Worm (Caenorhabditis elegans) whole organism, young adult: ENCODE data around the gene F36H5.13.

Source experiments
- F23B12.7 ChIP-seq: sonication (generic microtip); optimal IDR thresholded peaks from 2 replicates; lab custom pipeline; 2017; ENCODE audit warnings: missing genetic modification characterization, mild to moderate bottlenecking, missing compliant biosample characterization, antibody characterized with exemption, moderate library complexity; ENCODE audit not compliant: insufficient read depth
- Y95B8A.8 ChIP-seq: fragments of 200-800 bp; sonication (Bioruptor generic); IDR thresholded peaks from 2 replicates; pipeline ENCODE4 v1.3.6; 2022; ENCODE audit warnings: missing genetic modification reagents, missing genetic modification characterization, missing compliant biosample characterization
- cebp-2 ChIP-seq: fragments of 200-800 bp; sonication (Bioruptor generic); IDR thresholded peaks from 2 replicates; pipeline ENCODE4 v1.3.6; 2022; ENCODE audit warnings: missing genetic modification characterization, missing compliant biosample characterization
- lsy-27 ChIP-seq: sonication (generic microtip); optimal IDR thresholded peaks from 2 replicates; lab custom pipeline; 2017; ENCODE audit warnings: missing genetic modification characterization, mild to moderate bottlenecking, missing compliant biosample characterization, antibody characterized with exemption, missing genotype, borderline replicate concordance; ENCODE audit not compliant: insufficient read depth
- repo-1 ChIP-seq: sonication (generic microtip); optimal IDR thresholded peaks from 2 replicates; lab custom pipeline; 2017; ENCODE audit warnings: mild to moderate bottlenecking, missing genetic modification characterization, missing compliant biosample characterization
- snpc-1.3 ChIP-seq: sonication (generic microtip); optimal IDR thresholded peaks from 2 replicates; lab custom pipeline; 2017; ENCODE audit warnings: missing genetic modification characterization, mild to moderate bottlenecking, missing compliant biosample characterization, antibody characterized with exemption, moderate library complexity, missing genotype, missing genetic modification reagents; ENCODE audit not compliant: insufficient read depth
- snpc-3.4 ChIP-seq: sonication (generic microtip); optimal IDR thresholded peaks from 2 replicates; lab custom pipeline; 2017; ENCODE audit warnings: missing genetic modification characterization, mild to moderate bottlenecking, missing compliant biosample characterization, antibody characterized with exemption, moderate library complexity, missing genotype, missing genetic modification reagents
- unc-130 ChIP-seq: sonication (generic microtip); optimal IDR thresholded peaks from 2 replicates; lab custom pipeline; 2016; ENCODE audit warnings: missing genetic modification reagents, missing genetic modification characterization, missing compliant biosample characterization

DNA sequence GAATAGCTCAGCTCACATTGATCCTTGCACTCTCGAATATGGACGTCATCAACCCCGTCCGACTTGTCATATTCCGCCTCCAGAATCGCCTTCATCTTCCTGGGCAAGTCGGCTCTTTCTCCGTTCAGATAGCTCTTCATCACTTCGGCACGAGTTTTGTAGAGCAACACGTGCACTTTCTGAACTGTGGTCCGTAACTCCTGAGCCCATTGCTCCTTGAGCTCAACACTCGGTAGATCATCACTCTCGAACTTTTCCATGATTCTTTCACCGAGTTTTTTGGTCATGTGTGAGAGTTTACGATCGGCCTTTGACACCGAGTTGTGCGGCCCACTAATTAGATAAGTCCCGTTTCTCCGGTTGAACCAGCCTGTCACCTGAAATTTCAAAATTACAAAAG lies 15.2 kb downstream of the F36H5.13 start:
- TF ChIP-seq lsy-27 (no peak), F23B12.7 (tag; lab: Kevin White, UChicago) (no peak), cebp-2 (GFP tag; lab: Robert Waterston, UW) (no peak), repo-1 (no peak), unc-130 (GFP tag; lab: Kevin White, UChicago) (no peak), snpc-1.3 (tag; lab: Kevin White, UChicago) (no peak), snpc-3.4 (tag; lab: Kevin White, UChicago) (no peak), Y95B8A.8 (no peak)
